Fruit fly (Drosophila melanogaster) whole organism, embryonic: ENCODE measurements around the gene CG15643.

ENCODE experiments used
- Adf1 ChIP-seq: fragments of 200-800 bp; sonication (Bioruptor generic); IDR thresholded peaks from 2 replicates; pipeline ENCODE4 v1.3.6; 2022; ENCODE audit warnings: missing biosample characterization, missing genetic modification characterization
- BtbVII ChIP-seq: fragments of 200-800 bp; sonication (Bioruptor generic); optimal IDR thresholded peaks from 3 replicates; lab custom pipeline; 2017; ENCODE audit warnings: missing biosample characterization, mild to moderate bottlenecking, missing genetic modification characterization
- CG10366 ChIP-seq: fragments of 200-800 bp; sonication (Bioruptor generic); IDR thresholded peaks from 2 replicates; pipeline ENCODE4 v1.3.6; 2022; ENCODE audit warnings: missing biosample characterization, missing genetic modification characterization
- CG10543 ChIP-seq: fragments of 200-800 bp; sonication (Bioruptor generic); optimal IDR thresholded peaks from 3 replicates; lab custom pipeline; 2017; ENCODE audit warnings: missing biosample characterization, mild to moderate bottlenecking, missing genetic modification characterization, moderate library complexity
- CG11398 ChIP-seq: fragments of 200-800 bp; sonication (Bioruptor generic); optimal IDR thresholded peaks from 2 replicates; lab custom pipeline; 2016; ENCODE audit warnings: missing biosample characterization, missing genetic modification characterization
- CG12769 ChIP-seq: fragments of 200-800 bp; sonication (Bioruptor generic); optimal IDR thresholded peaks from 2 replicates; lab custom pipeline; 2019; ENCODE audit warnings: missing biosample characterization, mild to moderate bottlenecking, missing genetic modification characterization, moderate library complexity
- CG14441 ChIP-seq: fragments of 200-800 bp; sonication (Bioruptor generic); IDR thresholded peaks from 2 replicates; pipeline ENCODE4 v1.3.6; 2022; ENCODE audit warnings: missing biosample characterization, missing genetic modification characterization
- CG14965 ChIP-seq: fragments of 200-800 bp; sonication (Bioruptor generic); optimal IDR thresholded peaks from 2 replicates; lab custom pipeline; 2016; ENCODE audit warnings: missing biosample characterization, missing genetic modification characterization, borderline replicate concordance
- CG17186 ChIP-seq: fragments of 200-800 bp; sonication (Bioruptor generic); optimal IDR thresholded peaks from 3 replicates; lab custom pipeline; 2017; ENCODE audit warnings: missing biosample characterization, missing genetic modification reagents, missing genetic modification characterization
- CG1792 ChIP-seq: fragments of 200-800 bp; sonication (Bioruptor generic); optimal IDR thresholded peaks from 2 replicates; lab custom pipeline; 2016; ENCODE audit warnings: missing biosample characterization, missing genetic modification characterization
- CG18599 ChIP-seq: fragments of 200-800 bp; sonication (Bioruptor generic); optimal IDR thresholded peaks from 3 replicates; lab custom pipeline; 2017; ENCODE audit warnings: missing biosample characterization, missing genetic modification characterization, mild to moderate bottlenecking, moderate library complexity, missing genetic modification reagents
- CG31224 ChIP-seq: fragments of 200-800 bp; sonication (Bioruptor generic); IDR thresholded peaks from 2 replicates; pipeline ENCODE4 v1.3.6; 2022; ENCODE audit warnings: missing biosample characterization, missing genetic modification characterization
- CG34376 ChIP-seq: fragments of 200-800 bp; sonication (Bioruptor generic); optimal IDR thresholded peaks from 2 replicates; lab custom pipeline; 2018; ENCODE audit warnings: missing biosample characterization, mild to moderate bottlenecking, missing genetic modification characterization
- CG5180 ChIP-seq: fragments of 200-800 bp; sonication (Bioruptor generic); optimal IDR thresholded peaks from 3 replicates; lab custom pipeline; 2017; ENCODE audit warnings: missing biosample characterization, missing genetic modification characterization, mild to moderate bottlenecking, moderate library complexity, missing genetic modification reagents
- CG6854 ChIP-seq: fragments of 200-800 bp; sonication (Bioruptor generic); optimal IDR thresholded peaks from 3 replicates; lab custom pipeline; 2017; ENCODE audit warnings: missing biosample characterization, mild to moderate bottlenecking, missing genetic modification characterization
- CG7271 ChIP-seq: fragments of 200-800 bp; sonication (Bioruptor generic); optimal IDR thresholded peaks from 2 replicates; lab custom pipeline; 2018; ENCODE audit warnings: missing biosample characterization, mild to moderate bottlenecking, missing genetic modification characterization, moderate library complexity
- CG7357 ChIP-seq: fragments of 200-800 bp; sonication (Bioruptor generic); IDR thresholded peaks from 3 replicates; pipeline ENCODE4 v1.3.6; 2022; ENCODE audit warnings: missing biosample characterization, missing genetic modification characterization
- CG7963 ChIP-seq: fragments of 200-800 bp; sonication (Bioruptor generic); IDR thresholded peaks from 3 replicates; pipeline ENCODE4 v1.3.6; 2022; ENCODE audit warnings: missing biosample characterization, missing genetic modification characterization; ENCODE audit not compliant: partially characterized antibody
- CG8359 ChIP-seq: fragments of 200-800 bp; sonication (Bioruptor generic); optimal IDR thresholded peaks from 2 replicates; lab custom pipeline; 2017; ENCODE audit warnings: missing biosample characterization, mild to moderate bottlenecking, missing genetic modification characterization, borderline replicate concordance
- CG8478 ChIP-seq: fragments of >200 bp; optimal IDR thresholded peaks from 2 replicates; lab custom pipeline; 2018
- CG9215 ChIP-seq: fragments of 200-800 bp; sonication (Bioruptor generic); IDR thresholded peaks from 2 replicates; pipeline ENCODE4 v1.3.6; 2022; ENCODE audit warnings: missing biosample characterization, missing genetic modification characterization
- CG9797 ChIP-seq: fragments of 200-800 bp; sonication (Bioruptor generic); optimal IDR thresholded peaks from 3 replicates; lab custom pipeline; 2018; ENCODE audit warnings: missing biosample characterization, mild to moderate bottlenecking, missing genetic modification characterization
- CTCF ChIP-seq: fragments of 200-800 bp; sonication (Bioruptor generic); optimal IDR thresholded peaks from 2 replicates; lab custom pipeline; 2017; ENCODE audit warnings: missing biosample characterization, mild to moderate bottlenecking, missing genetic modification characterization, moderate library complexity
- D19B ChIP-seq: fragments of 200-800 bp; sonication (Bioruptor generic); optimal IDR thresholded peaks from 2 replicates; lab custom pipeline; 2017; ENCODE audit warnings: missing biosample characterization, mild to moderate bottlenecking, missing genetic modification characterization
- E2f1 ChIP-seq: fragments of 200-800 bp; sonication (Bioruptor generic); IDR thresholded peaks from 2 replicates; pipeline ENCODE4 v1.3.6; 2022; ENCODE audit warnings: missing biosample characterization, missing genetic modification characterization
- H2.0 ChIP-seq: fragments of 200-800 bp; sonication (Bioruptor generic); IDR thresholded peaks from 2 replicates; pipeline ENCODE4 v1.3.6; 2022; ENCODE audit warnings: missing biosample characterization, missing genetic modification characterization
- Kr ChIP-seq: fragments of 200-800 bp; sonication (Bioruptor generic); optimal IDR thresholded peaks from 2 replicates; lab custom pipeline; 2017; ENCODE audit warnings: missing biosample characterization, mild to moderate bottlenecking, missing genetic modification characterization
- MTF-1 ChIP-seq: fragments of 200-800 bp; sonication (Bioruptor generic); optimal IDR thresholded peaks from 2 replicates; lab custom pipeline; 2018; ENCODE audit warnings: missing biosample characterization, mild to moderate bottlenecking, missing genetic modification characterization, borderline replicate concordance
- Nf-YC ChIP-seq: fragments of 200-800 bp; optimal IDR thresholded peaks from 3 replicates; lab custom pipeline; 2019; ENCODE audit warnings: missing biosample characterization, mild to moderate bottlenecking, missing genetic modification characterization, moderate library complexity
- PHDP ChIP-seq: fragments of 200-800 bp; sonication (Bioruptor generic); optimal IDR thresholded peaks from 3 replicates; lab custom pipeline; 2018; ENCODE audit warnings: missing biosample characterization, mild to moderate bottlenecking, missing genetic modification characterization, moderate library complexity
- Sry-β ChIP-seq: fragments of 200-800 bp; sonication (Bioruptor generic); optimal IDR thresholded peaks from 2 replicates; lab custom pipeline; 2018; ENCODE audit warnings: missing biosample characterization, mild to moderate bottlenecking, missing genetic modification characterization, moderate library complexity
- Sry-δ ChIP-seq: fragments of 200-800 bp; sonication (Bioruptor generic); optimal IDR thresholded peaks from 2 replicates; lab custom pipeline; 2016; ENCODE audit warnings: missing biosample characterization, missing genetic modification characterization
- aop ChIP-seq: fragments of 200-800 bp; sonication (Bioruptor generic); IDR thresholded peaks from 2 replicates; pipeline ENCODE4 v1.3.6; 2022; ENCODE audit warnings: missing biosample characterization, missing genetic modification characterization
- bab2 ChIP-seq: fragments of 200-800 bp; sonication (Bioruptor generic); optimal IDR thresholded peaks from 2 replicates; lab custom pipeline; 2016; ENCODE audit warnings: missing biosample characterization, missing genetic modification characterization
- br ChIP-seq: fragments of >200 bp; optimal IDR thresholded peaks from 2 replicates; lab custom pipeline; 2017
- crc ChIP-seq: fragments of 200-800 bp; sonication (Bioruptor generic); optimal IDR thresholded peaks from 2 replicates; lab custom pipeline; 2016; ENCODE audit warnings: missing biosample characterization, missing genetic modification characterization
- crol ChIP-seq: fragments of 200-800 bp; sonication (Bioruptor generic); IDR thresholded peaks from 2 replicates; pipeline ENCODE4 v1.3.6; 2022; ENCODE audit warnings: missing biosample characterization, missing genetic modification characterization
- crp ChIP-seq, 2 experiments: fragments of 200-800 bp; sonication (Bioruptor generic); optimal IDR thresholded peaks; 2 replicates in 1 of 2; 3 replicates in 1 of 2; lab custom pipeline; 2017; ENCODE audit warnings: missing biosample characterization in 2 of 2, missing genetic modification characterization in 2 of 2, mild to moderate bottlenecking in 1 of 2, moderate library complexity in 1 of 2
- disco-r ChIP-seq: fragments of 200-800 bp; sonication (Bioruptor generic); optimal IDR thresholded peaks from 2 replicates; lab custom pipeline; 2016; ENCODE audit warnings: missing biosample characterization, missing genetic modification characterization
- dysf ChIP-seq: fragments of 200-800 bp; sonication (Bioruptor generic); IDR thresholded peaks from 3 replicates; pipeline ENCODE4 v1.3.6; 2022; ENCODE audit warnings: missing biosample characterization, missing genetic modification characterization
- gsb ChIP-seq: fragments of 200-800 bp; sonication (Bioruptor generic); IDR thresholded peaks from 2 replicates; pipeline ENCODE4 v1.3.6; 2022; ENCODE audit warnings: missing biosample characterization, missing genetic modification characterization
- lilli ChIP-seq: fragments of 200-800 bp; sonication (Bioruptor generic); optimal IDR thresholded peaks from 3 replicates; lab custom pipeline; 2016; ENCODE audit warnings: missing biosample characterization, missing genetic modification characterization
- psq ChIP-seq: fragments of 200-800 bp; sonication (Bioruptor generic); optimal IDR thresholded peaks from 2 replicates; lab custom pipeline; 2017; ENCODE audit warnings: missing biosample characterization, missing genetic modification characterization
- ranshi ChIP-seq: fragments of 200-800 bp; sonication (Bioruptor generic); IDR thresholded peaks from 2 replicates; pipeline ENCODE4 v1.3.6; 2022; ENCODE audit warnings: missing biosample characterization, missing genetic modification characterization
- ro ChIP-seq: fragments of 200-800 bp; sonication (Bioruptor generic); IDR thresholded peaks from 2 replicates; pipeline ENCODE4 v1.3.6; 2022; ENCODE audit warnings: missing biosample characterization, missing genetic modification characterization
- row ChIP-seq: fragments of 200-800 bp; sonication (Bioruptor generic); IDR thresholded peaks from 3 replicates; pipeline ENCODE4 v1.3.6; 2022; ENCODE audit warnings: missing biosample characterization, missing genetic modification characterization
- sens-2 ChIP-seq: fragments of 200-800 bp; sonication (Bioruptor generic); IDR thresholded peaks from 2 replicates; pipeline ENCODE4 v1.3.6; 2022; ENCODE audit warnings: missing biosample characterization, missing genetic modification characterization
- sima ChIP-seq: fragments of 200-800 bp; sonication (Bioruptor generic); optimal IDR thresholded peaks from 2 replicates; lab custom pipeline; 2016; ENCODE audit warnings: missing biosample characterization, missing genetic modification characterization
- sna ChIP-seq: fragments of 200-800 bp; sonication (Bioruptor generic); IDR thresholded peaks from 2 replicates; pipeline ENCODE4 v1.3.6; 2022; ENCODE audit warnings: missing biosample characterization, missing genetic modification characterization; ENCODE audit not compliant: partially characterized antibody
- sr ChIP-seq: fragments of 200-800 bp; sonication (Bioruptor generic); IDR thresholded peaks from 3 replicates; pipeline ENCODE4 v1.3.6; 2022; ENCODE audit warnings: missing biosample characterization, missing genetic modification characterization
- usp ChIP-seq: fragments of >200 bp; optimal IDR thresholded peaks from 2 replicates; lab custom pipeline; 2017; ENCODE audit warnings: missing biosample characterization, missing genetic modification characterization
- wdn ChIP-seq: fragments of 200-800 bp; sonication (Bioruptor generic); IDR thresholded peaks from 2 replicates; pipeline ENCODE4 v1.3.6; 2022; ENCODE audit warnings: missing biosample characterization, missing genetic modification characterization
- z ChIP-seq: fragments of 200-800 bp; sonication (Bioruptor generic); IDR thresholded peaks from 3 replicates; pipeline ENCODE4 v1.3.6; 2022; ENCODE audit warnings: missing biosample characterization, missing genetic modification characterization

Gene CG15643

DNA sequence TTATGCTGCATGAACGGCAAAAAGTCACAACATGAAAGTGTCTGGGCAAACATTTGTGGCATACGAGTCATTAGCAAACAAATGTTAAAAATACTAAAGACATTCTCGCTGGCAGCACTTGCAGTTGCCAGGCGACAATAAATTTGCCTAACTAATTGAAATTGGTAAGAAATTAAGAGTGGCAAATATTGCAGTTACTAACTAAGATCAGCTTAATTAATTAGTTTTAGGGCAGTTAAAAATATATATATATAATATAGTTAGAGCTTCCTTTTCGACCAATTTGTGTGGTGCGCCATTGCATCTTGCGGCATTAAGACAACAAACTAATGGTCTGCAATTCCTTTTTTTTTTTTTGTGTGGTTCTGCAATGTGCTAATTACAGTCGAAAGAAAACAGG lies 46.0 kb upstream of the CG15643 start (continued):
- TF ChIP-seq crc (GFP tag; lab: Kevin White, UChicago) (no peak), PHDP (tag; lab: Kevin White, UChicago) (peak; percentile 12), sna (GFP tag; lab: Robert Waterston, UW) (no peak), ro (no peak), CG10543 (no peak), disco-r (GFP tag; lab: Kevin White, UChicago) (no peak), ranshi (GFP tag; lab: Robert Waterston, UW) (0 out of 2 replicates have a peak, but pooled peaks have one; percentile 47), z (GFP tag; lab: Robert Waterston, UW) (no peak), Sry-β (GFP tag; lab: Kevin White, UChicago) (no peak), CG31224 (GFP tag; lab: Robert Waterston, UW) (no peak), CG12769 (tag; lab: Kevin White, UChicago) (no peak), Nf-YC (tag; lab: Kevin White, UChicago) (no peak), bab2 (no peak), MTF-1 (no peak), CG34376 (GFP tag; lab: Kevin White, UChicago) (no peak), CG10366 (GFP tag; lab: Robert Waterston, UW) (peak; percentile 36; the same call in 1 of the 2 replicates), CG18599 (GFP tag; lab: Kevin White, UChicago) (no peak), lilli (no peak), CG11398 (GFP tag; lab: Kevin White, UChicago) (no peak), Adf1 (GFP tag; lab: Robert Waterston, UW) (no peak), sr (no peak), Sry-δ (GFP tag; lab: Kevin White, UChicago) (no peak), D19B (GFP tag; lab: Kevin White, UChicago) (no peak), dysf (GFP tag; lab: Robert Waterston, UW) (peak; percentile 45; the same call in 1 of the 3 replicates), Kr (GFP tag; lab: Kevin White, UChicago) (no peak), CG8478 (lab: Kevin White, UChicago) (no peak), wdn (GFP tag; lab: Robert Waterston, UW) (no peak), CG7963 (GFP tag; lab: Robert Waterston, UW) (no peak), E2f1 (GFP tag; lab: Robert Waterston, UW) (no peak), CG5180 (GFP tag; lab: Kevin White, UChicago) (no peak), br (lab: Kevin White, UChicago) (no peak), BtbVII (GFP tag; lab: Kevin White, UChicago) (no peak), H2.0 (peak; percentile 28; the same call in 1 of the 2 replicates), aop (no peak), CG7271 (tag; lab: Kevin White, UChicago) (no peak), CG14441 (GFP tag; lab: Robert Waterston, UW) (peak; percentile 54; the same call in 1 of the 2 replicates), CG6854 (GFP tag; lab: Kevin White, UChicago) (no peak), CG8359 (GFP tag; lab: Kevin White, UChicago) (no peak), CG7357 (GFP tag; lab: Robert Waterston, UW) (peak; percentile 44; the same call in 1 of the 3 replicates), psq (GFP tag; lab: Kevin White, UChicago) (no peak), CG1792 (GFP tag; lab: Kevin White, UChicago) (no peak), CTCF (GFP tag; lab: Kevin White, UChicago) (no peak), crp (GFP tag; optimal IDR thresholded peaks at IDR 0.05; lab: Kevin White, UChicago) (no peak), CG14965 (no peak), CG17186 (GFP tag; lab: Kevin White, UChicago) (no peak), CG9215 (GFP tag; lab: Robert Waterston, UW) (no peak), usp (GFP tag; lab: Kevin White, UChicago) (no peak), row (peak; percentile 59; the same call in 2 of the 3 replicates), crol (GFP tag; lab: Robert Waterston, UW) (no peak), sima (GFP tag; lab: Kevin White, UChicago) (no peak), sens-2 (GFP tag; lab: Robert Waterston, UW) (peak; percentile 54; the same call in 1 of the 2 replicates), CG9797 (GFP tag; lab: Kevin White, UChicago) (no peak), gsb (no peak)
